Worm (Caenorhabditis elegans): ENCODE measurements around the gene srw-134.

ce11 chrV:4109873-4110272, 2.5 kb downstream of the srw-134 start, which contains the start of gene clc-18:
- TF ChIP-seq aha-1 (tag) (no peak), ztf-11 (tag; optimal IDR thresholded peaks at IDR 0.05) (no peak), pha-4 (GFP tag; IDR thresholded peaks at IDR 0.05) (no peak), pha-4 (tag; optimal IDR thresholded peaks at IDR 0.05) (no peak), nhr-48 (tag; optimal IDR thresholded peaks at IDR 0.05) (no peak), dve-1 (tag; optimal IDR thresholded peaks at IDR 0.05; ENCODE audit: insufficient read depth) (no peak), R02D3.7 (tag; optimal IDR thresholded peaks at IDR 0.05) (no peak), nhr-77 (tag; optimal IDR thresholded peaks at IDR 0.05) (no peak), ceh-82 (tag; optimal IDR thresholded peaks at IDR 0.05) (no peak), ama-1 (optimal IDR thresholded peaks at IDR 0.05) (no peak), ZK337.2 (GFP tag; IDR thresholded peaks at IDR 0.05) (no peak)
